Fruit fly (Drosophila melanogaster) whole organism, embryonic: Measurements from ENCODE around the gene CG33796.

Source experiments
- B-H2 ChIP-seq: fragments of 200-800 bp; sonication (Bioruptor generic); optimal IDR thresholded peaks from 2 replicates; lab custom pipeline; 2018; ENCODE audit warnings: missing biosample characterization, mild to moderate bottlenecking, missing genetic modification characterization
- BEAF-32 ChIP-seq: fragments of 200-800 bp; sonication (Bioruptor generic); optimal IDR thresholded peaks from 3 replicates; lab custom pipeline; 2017; ENCODE audit warnings: missing biosample characterization, missing genetic modification characterization, mild to moderate bottlenecking, moderate library complexity, missing genetic modification reagents
- CG13424 ChIP-seq: fragments of 200-800 bp; sonication (Bioruptor generic); optimal IDR thresholded peaks from 2 replicates; lab custom pipeline; 2019; ENCODE audit warnings: missing biosample characterization, mild to moderate bottlenecking, missing genetic modification characterization, moderate library complexity
- CG13894 ChIP-seq: fragments of 200-800 bp; sonication (Bioruptor generic); optimal IDR thresholded peaks from 3 replicates; lab custom pipeline; 2018; ENCODE audit warnings: missing biosample characterization, mild to moderate bottlenecking, missing genetic modification characterization, moderate library complexity
- CG14965 ChIP-seq: fragments of 200-800 bp; sonication (Bioruptor generic); optimal IDR thresholded peaks from 2 replicates; lab custom pipeline; 2016; ENCODE audit warnings: missing biosample characterization, missing genetic modification characterization, borderline replicate concordance
- CG15073 ChIP-seq: fragments of 200-800 bp; sonication (Bioruptor generic); optimal IDR thresholded peaks from 2 replicates; lab custom pipeline; 2016; ENCODE audit warnings: missing biosample characterization, missing genetic modification characterization
- CG1603 ChIP-seq: fragments of 200-800 bp; sonication (Bioruptor generic); optimal IDR thresholded peaks from 2 replicates; lab custom pipeline; 2019; ENCODE audit warnings: missing biosample characterization, mild to moderate bottlenecking, missing genetic modification characterization, moderate library complexity
- CG17186 ChIP-seq: fragments of 200-800 bp; sonication (Bioruptor generic); optimal IDR thresholded peaks from 3 replicates; lab custom pipeline; 2017; ENCODE audit warnings: missing biosample characterization, missing genetic modification reagents, missing genetic modification characterization
- CG17829 ChIP-seq: fragments of 200-800 bp; optimal IDR thresholded peaks from 2 replicates; lab custom pipeline; 2019; ENCODE audit warnings: missing biosample characterization, mild to moderate bottlenecking, missing genetic modification characterization, moderate library complexity
- CG18476 ChIP-seq: fragments of 200-800 bp; sonication (Bioruptor generic); optimal IDR thresholded peaks from 2 replicates; lab custom pipeline; 2016; ENCODE audit warnings: missing biosample characterization, mild to moderate bottlenecking, missing genetic modification characterization
- CG2875 ChIP-seq: fragments of 200-800 bp; sonication (Bioruptor generic); optimal IDR thresholded peaks from 2 replicates; lab custom pipeline; 2017; ENCODE audit warnings: missing biosample characterization, mild to moderate bottlenecking, missing genetic modification characterization, missing genetic modification reagents
- CG4424 ChIP-seq: fragments of 200-800 bp; sonication (Bioruptor generic); optimal IDR thresholded peaks from 3 replicates; lab custom pipeline; 2016; ENCODE audit warnings: missing biosample characterization, missing genetic modification characterization
- CG5953 ChIP-seq: fragments of 200-800 bp; sonication (Bioruptor generic); IDR thresholded peaks from 2 replicates; pipeline ENCODE4 v1.3.6; 2022; ENCODE audit warnings: missing biosample characterization, missing genetic modification characterization
- CG6272 ChIP-seq: fragments of 200-800 bp; sonication (Bioruptor generic); IDR thresholded peaks from 2 replicates; pipeline ENCODE4 v1.3.6; 2022; ENCODE audit warnings: missing biosample characterization, missing genetic modification characterization
- CG6813 ChIP-seq: fragments of 200-800 bp; sonication (Bioruptor generic); optimal IDR thresholded peaks from 2 replicates; lab custom pipeline; 2017; ENCODE audit warnings: missing biosample characterization, missing genetic modification characterization, mild to moderate bottlenecking, moderate library complexity, missing genetic modification reagents
- CG8944 ChIP-seq: fragments of 200-800 bp; sonication (Bioruptor generic); optimal IDR thresholded peaks from 3 replicates; lab custom pipeline; 2016; ENCODE audit warnings: missing biosample characterization, missing genetic modification characterization
- CG9437 ChIP-seq: fragments of 200-800 bp; sonication (Bioruptor generic); optimal IDR thresholded peaks from 2 replicates; lab custom pipeline; 2018; ENCODE audit warnings: missing biosample characterization, mild to moderate bottlenecking, missing genetic modification characterization
- CG9932 ChIP-seq: fragments of 200-800 bp; sonication (Bioruptor generic); IDR thresholded peaks from 2 replicates; pipeline ENCODE4 v1.3.6; 2022; ENCODE audit warnings: missing biosample characterization, missing genetic modification characterization
- CHES-1-like ChIP-seq: fragments of 200-800 bp; sonication (Bioruptor generic); optimal IDR thresholded peaks from 2 replicates; lab custom pipeline; 2016; ENCODE audit warnings: missing biosample characterization, missing genetic modification characterization
- CkIIα-i1 ChIP-seq: fragments of 200-800 bp; sonication (Bioruptor generic); IDR thresholded peaks from 2 replicates; pipeline ENCODE4 v1.3.6; 2022; ENCODE audit warnings: missing biosample characterization, missing genetic modification characterization
- D19B ChIP-seq: fragments of 200-800 bp; sonication (Bioruptor generic); optimal IDR thresholded peaks from 2 replicates; lab custom pipeline; 2017; ENCODE audit warnings: missing biosample characterization, mild to moderate bottlenecking, missing genetic modification characterization
- Doc3 ChIP-seq: fragments of 200-800 bp; sonication (Bioruptor generic); IDR thresholded peaks from 3 replicates; pipeline ENCODE4 v1.3.6; 2022; ENCODE audit warnings: missing biosample characterization, missing genetic modification characterization; ENCODE audit not compliant: partially characterized antibody
- H15 ChIP-seq: fragments of 200-800 bp; sonication (Bioruptor generic); IDR thresholded peaks from 3 replicates; pipeline ENCODE4 v1.3.6; 2022; ENCODE audit warnings: missing biosample characterization, missing genetic modification characterization
- HLHmδ ChIP-seq: fragments of 200-800 bp; sonication (Bioruptor generic); optimal IDR thresholded peaks from 2 replicates; lab custom pipeline; 2018; ENCODE audit warnings: missing biosample characterization, mild to moderate bottlenecking, missing genetic modification characterization, moderate library complexity
- Lhr ChIP-seq: fragments of 200-800 bp; sonication (Bioruptor generic); optimal IDR thresholded peaks from 3 replicates; lab custom pipeline; 2017; ENCODE audit warnings: mild to moderate bottlenecking, missing biosample characterization, missing genetic modification reagents, missing genetic modification characterization
- MESR4 ChIP-seq: fragments of 200-800 bp; sonication (Bioruptor generic); optimal IDR thresholded peaks from 2 replicates; lab custom pipeline; 2018; ENCODE audit warnings: missing biosample characterization, mild to moderate bottlenecking, missing genetic modification characterization, moderate library complexity
- Mes4 ChIP-seq: fragments of 200-800 bp; sonication (Bioruptor generic); optimal IDR thresholded peaks from 2 replicates; lab custom pipeline; 2016; ENCODE audit warnings: missing biosample characterization, missing genetic modification characterization
- Tbp ChIP-seq: fragments of >200 bp; optimal IDR thresholded peaks from 2 replicates; lab custom pipeline; 2018; ENCODE audit warnings: missing biosample characterization, missing genetic modification characterization
- YL-1 ChIP-seq: fragments of 200-800 bp; sonication (Bioruptor generic); optimal IDR thresholded peaks from 3 replicates; lab custom pipeline; 2017; ENCODE audit warnings: missing biosample characterization, mild to moderate bottlenecking, missing genetic modification characterization
- az2 ChIP-seq: fragments of 200-800 bp; sonication (Bioruptor generic); optimal IDR thresholded peaks from 3 replicates; lab custom pipeline; 2016; ENCODE audit warnings: missing biosample characterization, missing genetic modification characterization
- da ChIP-seq: fragments of 200-800 bp; sonication (Bioruptor generic); optimal IDR thresholded peaks from 2 replicates; lab custom pipeline; 2016; ENCODE audit warnings: missing biosample characterization, missing genetic modification characterization
- dmrt99B ChIP-seq: fragments of 200-800 bp; sonication (Bioruptor generic); optimal IDR thresholded peaks from 2 replicates; lab custom pipeline; 2018; ENCODE audit warnings: missing biosample characterization, mild to moderate bottlenecking, missing genetic modification characterization, moderate library complexity
- ems ChIP-seq: fragments of 200-800 bp; sonication (Bioruptor generic); optimal IDR thresholded peaks from 3 replicates; lab custom pipeline; 2016; ENCODE audit warnings: missing biosample characterization, missing genetic modification characterization
- ftz-f1 ChIP-seq: fragments of 200-800 bp; sonication (Bioruptor generic); optimal IDR thresholded peaks from 2 replicates; lab custom pipeline; 2016; ENCODE audit warnings: missing biosample characterization, missing genetic modification characterization
- fu2 ChIP-seq: fragments of 200-800 bp; sonication (Bioruptor generic); optimal IDR thresholded peaks from 2 replicates; lab custom pipeline; 2016; ENCODE audit warnings: missing biosample characterization, missing genetic modification characterization
- lab ChIP-seq: fragments of 200-800 bp; sonication (Bioruptor generic); optimal IDR thresholded peaks from 3 replicates; lab custom pipeline; 2017; ENCODE audit warnings: missing biosample characterization, missing genetic modification characterization, mild to moderate bottlenecking, moderate library complexity, missing genetic modification reagents
- nerfin-1 ChIP-seq: fragments of 200-800 bp; sonication (Bioruptor generic); optimal IDR thresholded peaks from 3 replicates; lab custom pipeline; 2019; ENCODE audit warnings: missing biosample characterization, mild to moderate bottlenecking, missing genetic modification characterization, moderate library complexity
- nom ChIP-seq: fragments of 200-800 bp; sonication (Bioruptor generic); optimal IDR thresholded peaks from 2 replicates; lab custom pipeline; 2017; ENCODE audit warnings: missing biosample characterization, missing genetic modification characterization, mild to moderate bottlenecking, moderate library complexity, missing genetic modification reagents
- scrt ChIP-seq: fragments of 200-800 bp; sonication (Bioruptor generic); optimal IDR thresholded peaks from 2 replicates; lab custom pipeline; 2018; ENCODE audit warnings: missing biosample characterization, mild to moderate bottlenecking, missing genetic modification characterization, moderate library complexity
- sens-2 ChIP-seq: fragments of 200-800 bp; sonication (Bioruptor generic); IDR thresholded peaks from 2 replicates; pipeline ENCODE4 v1.3.6; 2022; ENCODE audit warnings: missing biosample characterization, missing genetic modification characterization
- sisA ChIP-seq: fragments of 200-800 bp; sonication (Bioruptor generic); IDR thresholded peaks from 2 replicates; pipeline ENCODE4 v1.3.6; 2022; ENCODE audit warnings: missing biosample characterization, missing genetic modification characterization
- slbo ChIP-seq: fragments of 200-800 bp; sonication (Bioruptor generic); IDR thresholded peaks from 2 replicates; pipeline ENCODE4 v1.3.6; 2022; ENCODE audit warnings: missing biosample characterization, missing genetic modification characterization
- slou ChIP-seq: fragments of 200-800 bp; sonication (Bioruptor generic); optimal IDR thresholded peaks from 3 replicates; lab custom pipeline; 2016; ENCODE audit warnings: missing biosample characterization, missing genetic modification characterization
- stc ChIP-seq: fragments of 200-800 bp; sonication (Bioruptor generic); IDR thresholded peaks from 2 replicates; pipeline ENCODE4 v1.3.6; 2022; ENCODE audit warnings: missing biosample characterization, missing genetic modification characterization
- tgo ChIP-seq: fragments of 200-800 bp; sonication (Bioruptor generic); IDR thresholded peaks from 3 replicates; pipeline ENCODE4 v1.3.6; 2022; ENCODE audit warnings: missing biosample characterization, missing genetic modification characterization
- wek ChIP-seq: fragments of 200-800 bp; sonication (Bioruptor generic); optimal IDR thresholded peaks from 3 replicates; lab custom pipeline; 2018; ENCODE audit warnings: missing biosample characterization, mild to moderate bottlenecking, missing genetic modification characterization, moderate library complexity
- zen2 ChIP-seq: fragments of 200-800 bp; sonication (Bioruptor generic); IDR thresholded peaks from 3 replicates; pipeline ENCODE4 v1.3.6; 2022; ENCODE audit warnings: missing biosample characterization, missing genetic modification characterization; ENCODE audit not compliant: partially characterized antibody

Gene CG33796

DNA sequence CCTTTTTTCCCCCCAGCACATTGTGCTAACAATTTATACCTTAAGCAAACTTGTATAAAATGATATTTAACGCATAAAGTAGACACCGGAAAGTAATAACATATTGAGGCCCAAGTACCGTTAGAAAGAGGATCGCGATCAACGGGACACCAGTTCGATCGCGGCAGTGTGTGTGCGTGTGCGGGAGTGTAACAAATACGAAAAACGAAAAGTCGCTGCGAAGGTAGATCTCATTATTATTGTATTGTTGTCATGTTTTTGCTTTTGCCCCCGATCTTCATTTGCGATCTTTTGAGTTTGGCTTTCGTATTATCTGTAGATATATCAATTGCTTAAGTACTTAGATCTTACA lies 37.9 kb downstream of the CG33796 start (continued):
- TF ChIP-seq ftz-f1 (GFP tag; lab: Kevin White, UChicago) (no peak), wek (GFP tag; lab: Kevin White, UChicago) (no peak), slou (GFP tag; lab: Kevin White, UChicago) (no peak), CG6272 (no peak), CHES-1-like (GFP tag; lab: Kevin White, UChicago) (no peak), CG15073 (GFP tag; lab: Kevin White, UChicago) (no peak), zen2 (GFP tag; lab: Robert Waterston, UW) (no peak), CG9437 (GFP tag; lab: Kevin White, UChicago) (no peak), sens-2 (GFP tag; lab: Robert Waterston, UW) (no peak), sisA (GFP tag; lab: Robert Waterston, UW) (no peak), dmrt99B (no peak), CG18476 (no peak), lab (GFP tag; lab: Kevin White, UChicago) (no peak), YL-1 (GFP tag; lab: Kevin White, UChicago) (no peak), ems (GFP tag; lab: Kevin White, UChicago) (no peak), HLHmδ (GFP tag; lab: Kevin White, UChicago) (no peak), Tbp (GFP tag; lab: Kevin White, UChicago) (no peak), CG5953 (GFP tag; lab: Robert Waterston, UW) (no peak), fu2 (GFP tag; lab: Kevin White, UChicago) (no peak), D19B (no peak), H15 (GFP tag; lab: Robert Waterston, UW) (0 out of 3 replicates have a peak, but pooled peaks have one; percentile 31), CG8944 (no peak), CG6813 (GFP tag; lab: Kevin White, UChicago) (no peak), nom (GFP tag; lab: Kevin White, UChicago) (peak; percentile 9), stc (GFP tag; lab: Robert Waterston, UW) (0 out of 2 replicates have a peak, but pooled peaks have one; percentile 1), CG13894 (tag; lab: Kevin White, UChicago) (no peak), CG4424 (no peak), tgo (GFP tag; lab: Robert Waterston, UW) (no peak), da (no peak), CG17829 (no peak), CkIIα-i1 (GFP tag; lab: Robert Waterston, UW) (no peak), MESR4 (peak; percentile 60), Lhr (GFP tag; lab: Kevin White, UChicago) (no peak), Mes4 (GFP tag; lab: Kevin White, UChicago) (no peak), CG1603 (tag; lab: Kevin White, UChicago) (peak; percentile 44), Doc3 (GFP tag; lab: Robert Waterston, UW) (no peak), CG2875 (GFP tag; lab: Kevin White, UChicago) (no peak), CG17186 (GFP tag; lab: Kevin White, UChicago) (peak; percentile 46), CG9932 (GFP tag; lab: Robert Waterston, UW) (no peak), BEAF-32 (GFP tag; lab: Kevin White, UChicago) (no peak), CG14965 (GFP tag; lab: Kevin White, UChicago) (no peak), az2 (no peak), B-H2 (GFP tag; lab: Kevin White, UChicago) (no peak), CG13424 (no peak), scrt (GFP tag; lab: Kevin White, UChicago) (no peak), nerfin-1 (tag; lab: Kevin White, UChicago) (no peak), slbo (no peak)
- TF ChIP-seq, all 482 proteins: peak for 17
